Worm (Caenorhabditis elegans) whole organism, young adult: Measurements from ENCODE around the gene fbxb-21.

ENCODE experiments used
- F55B11.4 ChIP-seq: sonication (generic microtip); optimal IDR thresholded peaks from 2 replicates; lab custom pipeline; 2016; ENCODE audit warnings: missing compliant biosample characterization, missing genetic modification characterization, borderline replicate concordance; ENCODE audit not compliant: insufficient read depth
- pha-4 ChIP-seq: fragments of 150-350 bp; sonication (generic microtip); optimal IDR thresholded peaks from 2 replicates; lab custom pipeline; 2014; ENCODE audit warnings: missing biosample characterization, missing genetic modification reagents, missing genetic modification characterization
- zim-3 ChIP-seq: sonication (generic microtip); optimal IDR thresholded peaks from 2 replicates; lab custom pipeline; 2017; ENCODE audit warnings: mild to moderate bottlenecking, missing genetic modification characterization, moderate library complexity, missing compliant biosample characterization

ce11 chrII:1676088-1676487 lies 27.4 kb upstream of the fbxb-21 start, which contains the start of gene fbxb-17:
- TF ChIP-seq pha-4 (no peak), F55B11.4 (tag; lab: Kevin White, UChicago) (no peak), zim-3 (tag; lab: Kevin White, UChicago) (no peak)
